Fruit fly (Drosophila melanogaster): ENCODE data around the gene Hmt4-20.

DNA sequence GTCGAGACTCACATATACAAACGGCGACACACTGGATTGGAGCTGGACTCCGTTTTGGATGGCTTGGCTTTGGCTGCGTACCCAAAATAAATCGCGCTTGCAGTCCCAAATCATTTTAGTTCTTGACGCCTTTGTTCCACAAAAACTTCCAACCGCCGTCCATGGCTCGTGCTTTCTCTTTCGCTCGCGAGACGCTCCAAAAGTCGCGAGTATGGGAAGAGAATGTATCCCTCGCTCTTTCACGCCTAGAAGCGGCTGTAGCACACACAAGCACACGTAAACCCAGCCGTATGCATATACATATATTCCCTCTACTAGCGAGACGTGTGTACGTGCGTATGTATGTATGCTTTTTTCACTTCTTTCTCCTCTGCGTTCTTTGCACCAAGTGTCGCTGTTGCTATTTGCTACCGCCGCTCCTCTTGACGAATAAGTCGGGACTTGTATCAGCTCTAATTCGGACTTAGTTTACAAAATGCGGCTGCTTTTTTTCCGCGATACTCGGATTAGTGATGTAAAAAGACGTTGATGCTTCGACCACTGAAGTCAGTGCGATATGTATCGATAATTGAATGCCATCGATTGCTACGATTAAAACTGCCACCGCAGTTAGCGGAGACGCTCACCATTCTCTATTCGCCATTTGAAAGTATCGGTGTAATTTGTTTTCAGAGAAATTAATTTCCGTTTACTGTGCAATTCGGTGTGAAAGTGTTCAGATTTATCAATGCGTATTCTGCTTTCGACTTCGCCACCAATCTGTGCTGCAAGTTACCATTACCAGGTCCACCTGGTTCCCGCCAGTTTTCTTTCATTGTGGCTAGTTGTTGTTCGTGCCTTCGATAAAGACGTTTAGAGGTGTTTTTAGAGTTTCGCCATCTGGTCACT, at the start of gene Hmt4-20, which contains the start of gene SkpA:
- TF ChIP-seq CG8478 (optimal IDR thresholded peaks at IDR 0.05) (peak; percentile 44), usp (GFP tag; optimal IDR thresholded peaks at IDR 0.05) (no peak), psq (optimal IDR thresholded peaks at IDR 0.05) (no peak), EcR (GFP tag; optimal IDR thresholded peaks at IDR 0.05) (no peak), Dll (optimal IDR thresholded peaks at IDR 0.05) (no peak), pan (optimal IDR thresholded peaks at IDR 0.05) (no peak)
